Worm (Caenorhabditis elegans): ENCODE results near the gene K02H11.9.

DNA sequence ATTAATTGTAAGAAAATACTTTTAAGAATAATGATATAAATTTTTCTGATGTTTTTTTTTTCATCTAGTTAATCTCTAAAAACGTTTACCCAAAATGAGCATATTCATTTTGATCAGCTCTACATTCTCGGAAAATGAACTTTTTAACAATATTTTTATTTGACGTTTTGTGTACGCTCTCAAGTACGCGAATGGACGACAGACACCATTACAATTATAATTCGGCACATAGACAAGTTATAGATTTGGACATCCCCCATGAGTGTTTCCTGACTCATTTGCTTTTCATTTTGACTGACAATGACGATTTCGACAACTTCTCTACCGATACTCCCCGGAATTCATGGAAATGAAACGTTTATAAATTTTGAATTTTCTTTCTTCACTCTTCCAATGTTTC lies 37.7 kb downstream of the K02H11.9 start, which contains the start of gene sru-27:
- TF ChIP-seq ama-1 (optimal IDR thresholded peaks at IDR 0.05) = no peak
- TF ChIP-seq ets-7 (tag; optimal IDR thresholded peaks at IDR 0.05) = no peak
- TF ChIP-seq hnd-1 (tag; optimal IDR thresholded peaks at IDR 0.05) = no peak
- no peak for TF ChIP-seq hmbx-1 (tag; optimal IDR thresholded peaks at IDR 0.05)
- TF ChIP-seq tbx-11 (GFP tag; IDR thresholded peaks at IDR 0.05) = no peak
- no peak for TF ChIP-seq tra-4 (tag; optimal IDR thresholded peaks at IDR 0.05)
